Worm (Caenorhabditis elegans) whole organism, L2 larva: ENCODE measurements around the gene set-31.

Experiments
- C34F6.9 ChIP-seq: fragments of 150-350 bp; optimal IDR thresholded peaks from 2 replicates; lab custom pipeline; 2014; ENCODE audit warnings: missing biosample characterization, missing genetic modification characterization
- ZK546.5 ChIP-seq: sonication (generic microtip); optimal IDR thresholded peaks from 2 replicates; lab custom pipeline; 2017; ENCODE audit warnings: missing biosample characterization, missing genetic modification characterization
- alr-1 ChIP-seq: fragments of 150-350 bp; optimal IDR thresholded peaks from 2 replicates; lab custom pipeline; 2014; ENCODE audit warnings: missing biosample characterization, missing genetic modification characterization
- aly-2 ChIP-seq: fragments of 150-350 bp; optimal IDR thresholded peaks from 2 replicates; lab custom pipeline; 2014; ENCODE audit warnings: missing biosample characterization, missing genetic modification characterization
- ceh-16 ChIP-seq: fragments of 150-350 bp; optimal IDR thresholded peaks from 2 replicates; lab custom pipeline; 2014; ENCODE audit warnings: missing biosample characterization, missing genetic modification characterization
- crh-2 ChIP-seq: sonication (generic microtip); optimal IDR thresholded peaks from 2 replicates; lab custom pipeline; 2017; ENCODE audit warnings: missing biosample characterization, missing genetic modification characterization
- nhr-11 ChIP-seq: fragments of 150-350 bp; optimal IDR thresholded peaks from 2 replicates; lab custom pipeline; 2014; ENCODE audit warnings: missing biosample characterization, missing genetic modification characterization
- nhr-23 ChIP-seq: fragments of 150-350 bp; optimal IDR thresholded peaks from 2 replicates; lab custom pipeline; 2014; ENCODE audit warnings: missing biosample characterization, missing genetic modification reagents, missing genetic modification characterization
- nhr-77 ChIP-seq: fragments of 150-350 bp; optimal IDR thresholded peaks from 2 replicates; lab custom pipeline; 2014; ENCODE audit warnings: missing biosample characterization, missing genetic modification characterization
- skn-1 ChIP-seq: sonication (generic microtip); optimal IDR thresholded peaks from 2 replicates; lab custom pipeline; 2017; ENCODE audit warnings: missing biosample characterization, missing genetic modification characterization
- unc-55 ChIP-seq: fragments of 150-350 bp; sonication (generic microtip); optimal IDR thresholded peaks from 3 replicates; lab custom pipeline; 2014; ENCODE audit warnings: missing biosample characterization, missing genetic modification reagents, missing genetic modification characterization
- unc-62 ChIP-seq: fragments of 150-350 bp; optimal IDR thresholded peaks from 2 replicates; lab custom pipeline; 2014; ENCODE audit warnings: missing biosample characterization, missing genetic modification reagents, missing genetic modification characterization

DNA sequence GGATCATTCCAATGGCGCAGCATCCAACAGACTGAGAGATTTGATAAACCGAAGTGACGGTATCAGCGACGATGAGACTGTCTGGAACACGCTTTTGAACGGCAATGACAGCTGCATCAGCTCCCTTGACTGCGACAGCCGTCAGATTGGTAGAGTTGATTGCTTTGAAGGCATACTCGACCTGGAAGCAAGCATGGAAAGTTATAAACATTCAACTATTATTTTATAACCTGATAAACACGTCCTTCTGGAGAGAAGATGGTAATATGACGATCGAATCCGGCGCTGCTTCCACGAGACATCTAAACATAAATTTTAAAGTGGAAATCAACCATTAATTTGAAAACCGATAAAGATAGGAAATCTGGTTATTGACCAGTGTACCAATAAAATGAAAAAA is 4.6 kb downstream of the set-31 start, which contains the start of gene pas-1:
- no peak for TF ChIP-seq skn-1 (tag; lab: Kevin White, UChicago)
- no peak for TF ChIP-seq ceh-16 (tag; lab: Kevin White, UChicago)
- no peak for TF ChIP-seq unc-62
- no peak for TF ChIP-seq nhr-77 (tag; lab: Kevin White, UChicago)
- TF ChIP-seq unc-55 (GFP tag; lab: Kevin White, UChicago) = no peak
- no peak for TF ChIP-seq nhr-23
- no peak for TF ChIP-seq C34F6.9
- no peak for TF ChIP-seq alr-1 (tag; lab: Kevin White, UChicago)
- TF ChIP-seq nhr-11 (tag; lab: Kevin White, UChicago) = no peak
- no peak for TF ChIP-seq crh-2
- no peak for TF ChIP-seq aly-2
- TF ChIP-seq ZK546.5 (tag; lab: Kevin White, UChicago) = no peak
